Worm (Caenorhabditis elegans) whole organism, late embryonic: Measurements from ENCODE around the gene srx-26.

Experiments
- C08G9.2 ChIP-seq: sonication (generic microtip); optimal IDR thresholded peaks from 2 replicates; lab custom pipeline; 2016; ENCODE audit warnings: mild to moderate bottlenecking, missing genetic modification characterization, moderate library complexity, missing compliant biosample characterization
- F13H6.1 ChIP-seq: sonication (generic microtip); optimal IDR thresholded peaks from 2 replicates; lab custom pipeline; 2016; ENCODE audit warnings: missing genetic modification characterization, missing compliant biosample characterization
- ceh-48 ChIP-seq: sonication (generic microtip); optimal IDR thresholded peaks from 2 replicates; lab custom pipeline; 2016; ENCODE audit warnings: missing genetic modification characterization, inconsistent platforms, missing compliant biosample characterization
- dmd-4 ChIP-seq: sonication (generic microtip); optimal IDR thresholded peaks from 2 replicates; lab custom pipeline; 2016; ENCODE audit warnings: borderline replicate concordance, missing genetic modification characterization, missing compliant biosample characterization
- fkh-10 ChIP-seq: fragments of 150-350 bp; optimal IDR thresholded peaks from 2 replicates; lab custom pipeline; 2014; ENCODE audit warnings: missing biosample characterization, missing genetic modification reagents, missing genetic modification characterization
- hlh-30 ChIP-seq: sonication (generic microtip); optimal IDR thresholded peaks from 2 replicates; lab custom pipeline; 2017; ENCODE audit warnings: antibody characterized with exemption, missing genetic modification characterization, missing compliant biosample characterization; ENCODE audit not compliant: insufficient read depth
- pag-3 ChIP-seq: sonication (generic microtip); optimal IDR thresholded peaks from 2 replicates; lab custom pipeline; 2016; ENCODE audit warnings: missing compliant biosample characterization, missing genetic modification characterization, borderline replicate concordance
- pqm-1 ChIP-seq: sonication (generic microtip); optimal IDR thresholded peaks from 2 replicates; lab custom pipeline; 2016; ENCODE audit warnings: missing genetic modification characterization, missing compliant biosample characterization
- pros-1 ChIP-seq: fragments of 150-350 bp; optimal IDR thresholded peaks from 2 replicates; lab custom pipeline; 2014; ENCODE audit warnings: missing biosample characterization, missing genetic modification reagents, missing genetic modification characterization
- rnt-1 ChIP-seq: sonication (generic microtip); optimal IDR thresholded peaks from 2 replicates; lab custom pipeline; 2016; ENCODE audit warnings: missing genetic modification characterization, missing compliant biosample characterization
- sox-4 ChIP-seq: sonication (generic microtip); optimal IDR thresholded peaks from 2 replicates; lab custom pipeline; 2017; ENCODE audit warnings: mild to moderate bottlenecking, missing genetic modification characterization, inconsistent platforms, missing compliant biosample characterization
- tbx-2 ChIP-seq: sonication (generic microtip); optimal IDR thresholded peaks from 2 replicates; lab custom pipeline; 2016; ENCODE audit warnings: missing genetic modification characterization, missing compliant biosample characterization
- ttx-3 ChIP-seq: sonication (generic microtip); optimal IDR thresholded peaks from 2 replicates; lab custom pipeline; 2016; ENCODE audit warnings: missing genetic modification reagents, missing genetic modification characterization, missing compliant biosample characterization

- no peak for TF ChIP-seq fkh-10 (GFP tag; lab: Kevin White, UChicago)
- no peak for TF ChIP-seq hlh-30 (tag; lab: Kevin White, UChicago)
- no peak for TF ChIP-seq dmd-4 (tag; lab: Kevin White, UChicago)
- no peak for TF ChIP-seq pros-1 (tag; lab: Kevin White, UChicago)
- TF ChIP-seq rnt-1 (tag; lab: Kevin White, UChicago): no peak
- no peak for TF ChIP-seq ttx-3 (tag; lab: Kevin White, UChicago)
- TF ChIP-seq pag-3 (tag; lab: Kevin White, UChicago): no peak
- TF ChIP-seq F13H6.1 (tag; lab: Kevin White, UChicago): no peak
- TF ChIP-seq C08G9.2 (tag; lab: Kevin White, UChicago): no peak
- TF ChIP-seq tbx-2 (tag; lab: Kevin White, UChicago): no peak
- no peak for TF ChIP-seq ceh-48 (tag; lab: Kevin White, UChicago)
- no peak for TF ChIP-seq sox-4 (tag; lab: Kevin White, UChicago)
- TF ChIP-seq pqm-1 (tag; lab: Kevin White, UChicago): no peak
These were observed 46.4 kb upstream of the srx-26 start for ce11 chrV:2799172-2799869.
